Worm (Caenorhabditis elegans) whole organism, late embryonic: ENCODE measurements around the gene ZK180.6.

Experiments used
- C38D4.7 ChIP-seq: fragments of 200-800 bp; sonication (Bioruptor generic); optimal IDR thresholded peaks from 2 replicates; lab custom pipeline; 2018; ENCODE audit warnings: mild to moderate bottlenecking, missing genetic modification characterization, moderate library complexity, missing compliant biosample characterization
- F13H6.1 ChIP-seq: sonication (generic microtip); optimal IDR thresholded peaks from 2 replicates; lab custom pipeline; 2016; ENCODE audit warnings: missing genetic modification characterization, missing compliant biosample characterization
- ahr-1 ChIP-seq: sonication (generic microtip); optimal IDR thresholded peaks from 2 replicates; lab custom pipeline; 2016; ENCODE audit warnings: missing genetic modification characterization, missing compliant biosample characterization
- ama-1 ChIP-seq: fragments of 150-350 bp; optimal IDR thresholded peaks from 2 replicates; lab custom pipeline; 2014
- ceh-14 ChIP-seq: sonication (generic microtip); optimal IDR thresholded peaks from 2 replicates; lab custom pipeline; 2016; ENCODE audit warnings: missing genotype, missing genetic modification characterization, missing compliant biosample characterization
- ceh-18 ChIP-seq: sonication (generic microtip); optimal IDR thresholded peaks from 2 replicates; lab custom pipeline; 2016; ENCODE audit warnings: missing genetic modification characterization, missing compliant biosample characterization
- ceh-30 ChIP-seq: fragments of 150-350 bp; optimal IDR thresholded peaks from 2 replicates; lab custom pipeline; 2014; ENCODE audit warnings: missing biosample characterization, missing genetic modification characterization
- ceh-45 ChIP-seq: fragments of 200-800 bp; sonication (Bioruptor generic); IDR thresholded peaks from 2 replicates; pipeline ENCODE4 v1.3.6; 2022; ENCODE audit warnings: missing genetic modification reagents, missing genetic modification characterization, missing compliant biosample characterization
- ceh-6 ChIP-seq: fragments of 200-800 bp; sonication (Bioruptor generic); optimal IDR thresholded peaks from 2 replicates; lab custom pipeline; 2018; ENCODE audit warnings: mild to moderate bottlenecking, missing genetic modification characterization, missing compliant biosample characterization
- ceh-9 ChIP-seq: sonication (generic microtip); optimal IDR thresholded peaks from 2 replicates; lab custom pipeline; 2016; ENCODE audit warnings: mild to moderate bottlenecking, missing genetic modification characterization, inconsistent platforms, missing compliant biosample characterization
- che-1 ChIP-seq: sonication (generic microtip); optimal IDR thresholded peaks from 2 replicates; lab custom pipeline; 2016; ENCODE audit warnings: mild to moderate bottlenecking, missing genetic modification characterization, missing compliant biosample characterization
- dmd-4 ChIP-seq: sonication (generic microtip); optimal IDR thresholded peaks from 2 replicates; lab custom pipeline; 2016; ENCODE audit warnings: borderline replicate concordance, missing genetic modification characterization, missing compliant biosample characterization
- elt-2 ChIP-seq: sonication (generic microtip); optimal IDR thresholded peaks from 2 replicates; lab custom pipeline; 2016; ENCODE audit warnings: missing genetic modification reagents, missing genetic modification characterization, missing compliant biosample characterization
- elt-4 ChIP-seq: sonication (generic microtip); optimal IDR thresholded peaks from 2 replicates; lab custom pipeline; 2016; ENCODE audit warnings: missing genetic modification characterization, missing compliant biosample characterization
- fax-1 ChIP-seq: sonication (generic microtip); optimal IDR thresholded peaks from 2 replicates; lab custom pipeline; 2016; ENCODE audit warnings: missing genotype, missing genetic modification characterization, missing compliant biosample characterization
- hlh-13 ChIP-seq: fragments of 200-800 bp; sonication (Bioruptor generic); optimal IDR thresholded peaks from 2 replicates; lab custom pipeline; 2018; ENCODE audit warnings: mild to moderate bottlenecking, missing genetic modification characterization, missing compliant biosample characterization
- hlh-30 ChIP-seq: sonication (generic microtip); optimal IDR thresholded peaks from 2 replicates; lab custom pipeline; 2017; ENCODE audit warnings: antibody characterized with exemption, missing genetic modification characterization, missing compliant biosample characterization; ENCODE audit not compliant: insufficient read depth
- hlh-8 ChIP-seq: sonication (generic microtip); optimal IDR thresholded peaks from 2 replicates; lab custom pipeline; 2016; ENCODE audit warnings: missing genotype, missing genetic modification characterization, missing compliant biosample characterization
- lim-6 ChIP-seq: sonication (generic microtip); optimal IDR thresholded peaks from 2 replicates; lab custom pipeline; 2016; ENCODE audit warnings: missing genetic modification characterization, missing compliant biosample characterization
- lin-11 ChIP-seq: fragments of 200-800 bp; sonication (Bioruptor generic); optimal IDR thresholded peaks from 2 replicates; lab custom pipeline; 2018; ENCODE audit warnings: mild to moderate bottlenecking, missing genetic modification characterization, missing compliant biosample characterization
- madf-2 ChIP-seq: sonication (generic microtip); optimal IDR thresholded peaks from 2 replicates; lab custom pipeline; 2017; ENCODE audit warnings: missing genetic modification characterization, missing compliant biosample characterization
- nhr-232 ChIP-seq: sonication (generic microtip); optimal IDR thresholded peaks from 2 replicates; lab custom pipeline; 2016; ENCODE audit warnings: missing genetic modification characterization, missing compliant biosample characterization
- npax-4 ChIP-seq: sonication (generic microtip); optimal IDR thresholded peaks from 2 replicates; lab custom pipeline; 2016; ENCODE audit warnings: missing genetic modification characterization, missing compliant biosample characterization
- pat-9 ChIP-seq: fragments of 200-800 bp; sonication (Bioruptor generic); optimal IDR thresholded peaks from 2 replicates; lab custom pipeline; 2018; ENCODE audit warnings: mild to moderate bottlenecking, missing genetic modification characterization, moderate library complexity, missing compliant biosample characterization
- pax-1 ChIP-seq: fragments of 150-350 bp; optimal IDR thresholded peaks from 2 replicates; lab custom pipeline; 2014; ENCODE audit warnings: missing biosample characterization, missing genetic modification characterization
- pqm-1 ChIP-seq: sonication (generic microtip); optimal IDR thresholded peaks from 2 replicates; lab custom pipeline; 2016; ENCODE audit warnings: missing genetic modification characterization, missing compliant biosample characterization
- pros-1 ChIP-seq: fragments of 150-350 bp; optimal IDR thresholded peaks from 2 replicates; lab custom pipeline; 2014; ENCODE audit warnings: missing biosample characterization, missing genetic modification reagents, missing genetic modification characterization
- ref-2 ChIP-seq: sonication (generic microtip); optimal IDR thresholded peaks from 2 replicates; lab custom pipeline; 2016; ENCODE audit warnings: missing genetic modification characterization, missing compliant biosample characterization
- rnt-1 ChIP-seq: sonication (generic microtip); optimal IDR thresholded peaks from 2 replicates; lab custom pipeline; 2016; ENCODE audit warnings: missing genetic modification characterization, missing compliant biosample characterization
- sox-4 ChIP-seq: sonication (generic microtip); optimal IDR thresholded peaks from 2 replicates; lab custom pipeline; 2017; ENCODE audit warnings: mild to moderate bottlenecking, missing genetic modification characterization, inconsistent platforms, missing compliant biosample characterization
- unc-3 ChIP-seq, 2 experiments: fragments of 200-800 bp in 1 of 2; sonication (Bioruptor generic) in 1 of 2; sonication (generic microtip) in 1 of 2; conservative IDR thresholded peaks in 1 of 2; optimal IDR thresholded peaks in 1 of 2; 2 replicates each; pipeline versions ENCODE4 v1.3.6 to Lab custom; 2016 to 2022; ENCODE audit warnings: missing compliant biosample characterization in 2 of 2, missing genetic modification characterization in 2 of 2, missing genetic modification reagents in 1 of 2
- unc-42 ChIP-seq: sonication (generic microtip); optimal IDR thresholded peaks from 2 replicates; lab custom pipeline; 2016; ENCODE audit warnings: missing genotype, missing genetic modification characterization, missing compliant biosample characterization
- unc-55 ChIP-seq: sonication (generic microtip); optimal IDR thresholded peaks from 2 replicates; lab custom pipeline; 2017; ENCODE audit warnings: missing biosample characterization, missing genetic modification reagents, missing genetic modification characterization
- unc-86 ChIP-seq: sonication (generic microtip); optimal IDR thresholded peaks from 2 replicates; lab custom pipeline; 2016; ENCODE audit warnings: missing genetic modification characterization, missing compliant biosample characterization

Gene ZK180.6

ce11 chrIV:4477009-4477471 lies 47.8 kb downstream of the ZK180.6 start, which contains the start of gene M01H9.3:
M01H9.3 (minus strand) TSS chrIV:4477059.
- peak; percentile 51 for TF ChIP-seq unc-55 (GFP tag; lab: Kevin White, UChicago)
- no peak for TF ChIP-seq ref-2 (tag; lab: Kevin White, UChicago)
- no peak for TF ChIP-seq ahr-1
- TF ChIP-seq ceh-18 (tag; lab: Kevin White, UChicago): peak; percentile 82

- TF ChIP-seq ceh-9: no peak
- TF ChIP-seq ceh-30: no peak
- no peak for TF ChIP-seq hlh-8 (tag; lab: Kevin White, UChicago)
- no peak for TF ChIP-seq lim-6 (tag; lab: Kevin White, UChicago)
- no peak for TF ChIP-seq unc-42 (tag; lab: Kevin White, UChicago)
- TF ChIP-seq fax-1 (tag; lab: Kevin White, UChicago): no peak
- no peak for TF ChIP-seq npax-4 (tag; lab: Kevin White, UChicago)
- no peak for TF ChIP-seq elt-2
- TF ChIP-seq ceh-14 (tag; lab: Kevin White, UChicago): no peak
- no peak for TF ChIP-seq che-1 (tag; lab: Kevin White, UChicago)
- TF ChIP-seq hlh-13: no peak
- no peak for TF ChIP-seq unc-86 (tag; lab: Kevin White, UChicago)
- TF ChIP-seq ceh-6 (GFP tag; lab: Kevin White, UChicago): no peak
- TF ChIP-seq pat-9 (tag; lab: Kevin White, UChicago): no peak
- TF ChIP-seq dmd-4 (tag; lab: Kevin White, UChicago): no peak
Observed at ce11 chrIV:4475362-4476086, 49.3 kb downstream of the ZK180.6 start.

ce11 chrIV:4473767-4474166 lies 51.1 kb downstream of the ZK180.6 start:
- TF ChIP-seq pat-9 (tag; lab: Kevin White, UChicago): no peak
- no peak for TF ChIP-seq pros-1 (tag; lab: Kevin White, UChicago)
- no peak for TF ChIP-seq pax-1
- no peak for TF ChIP-seq nhr-232 (tag; lab: Kevin White, UChicago)
- TF ChIP-seq lim-6 (tag; lab: Kevin White, UChicago): no peak
- no peak for TF ChIP-seq lin-11 (tag; lab: Kevin White, UChicago)
- no peak for TF ChIP-seq unc-42 (tag; lab: Kevin White, UChicago)
- TF ChIP-seq ama-1 (lab: Kevin White, UChicago): no peak
- TF ChIP-seq sox-4 (tag; lab: Kevin White, UChicago): no peak
- no peak for TF ChIP-seq elt-2
- TF ChIP-seq C38D4.7: no peak
- no peak for TF ChIP-seq rnt-1 (tag; lab: Kevin White, UChicago)
- no peak for TF ChIP-seq F13H6.1 (tag; lab: Kevin White, UChicago)
- TF ChIP-seq, all 69 proteins: peak for 0

- TF ChIP-seq npax-4 (tag; lab: Kevin White, UChicago) (no peak), madf-2 (tag; lab: Kevin White, UChicago) (no peak), ceh-14 (tag; lab: Kevin White, UChicago) (no peak), hlh-30 (tag; lab: Kevin White, UChicago) (peak; percentile 8), hlh-13 (no peak), elt-4 (tag; lab: Kevin White, UChicago) (no peak), ceh-45 (no peak), pqm-1 (no peak), unc-3 (GFP tag; conservative IDR thresholded peaks at IDR 0.05; lab: Robert Waterston, UW) (no peak), unc-3 (tag; optimal IDR thresholded peaks at IDR 0.05; lab: Kevin White, UChicago) (no peak)
Observed at ce11 chrIV:4472418-4473173, 52.2 kb downstream of the ZK180.6 start.
